Fruit fly (Drosophila melanogaster): ENCODE measurements around the gene Hsc70-3.

Gene Hsc70-3

dm6 chrX:11818047-11818766, 11.3 kb upstream of the Hsc70-3 start:
- TF ChIP-seq pum (GFP tag; optimal IDR thresholded peaks at IDR 0.05), result peak; percentile 95
- TF ChIP-seq ab (GFP tag; optimal IDR thresholded peaks at IDR 0.05), result peak; percentile 75
- TF ChIP-seq CG15479 (GFP tag; optimal IDR thresholded peaks at IDR 0.05), result peak; percentile 46
- no peak for TF ChIP-seq CG1832 (GFP tag; optimal IDR thresholded peaks at IDR 0.05)
- peak; percentile 92 for TF ChIP-seq Aef1 (GFP tag; IDR thresholded peaks at IDR 0.05)
- TF ChIP-seq CG1647 (GFP tag; optimal IDR thresholded peaks at IDR 0.05), result peak; percentile 88
- TF ChIP-seq scrt (GFP tag; optimal IDR thresholded peaks at IDR 0.05), result peak; percentile 86
- TF ChIP-seq unc-4 (GFP tag; IDR thresholded peaks at IDR 0.05; ENCODE audit: partially characterized antibody), result peak; percentile 24; the same call in 1 of the 2 replicates
- peak; percentile 91 for TF ChIP-seq HHEX (GFP tag; optimal IDR thresholded peaks at IDR 0.05)
- TF ChIP-seq insv (GFP tag; optimal IDR thresholded peaks at IDR 0.05), result peak in 1 of 2 experiments; percentile 63
- TF ChIP-seq lmd (GFP tag; IDR thresholded peaks at IDR 0.05), result peak; percentile 93
- peak; percentile 92 for TF ChIP-seq BtbVII (GFP tag; optimal IDR thresholded peaks at IDR 0.05)
- peak; percentile 69 for TF ChIP-seq grn (GFP tag; optimal IDR thresholded peaks at IDR 0.05)
- TF ChIP-seq zfh1 (GFP tag; IDR thresholded peaks at IDR 0.05), result peak; percentile 96
- peak; percentile 95 for TF ChIP-seq gsb-n (tag; optimal IDR thresholded peaks at IDR 0.05)
- TF ChIP-seq tio (GFP tag; optimal IDR thresholded peaks at IDR 0.05), result peak; percentile 89
- no peak for TF ChIP-seq Dref (GFP tag; IDR thresholded peaks at IDR 0.05)
- peak; percentile 93 for TF ChIP-seq pho (GFP tag; optimal IDR thresholded peaks at IDR 0.05)
- TF ChIP-seq Xbp1 (GFP tag; optimal IDR thresholded peaks at IDR 0.05), result peak; percentile 94
- peak; percentile 61 for TF ChIP-seq CG14860 (GFP tag; IDR thresholded peaks at IDR 0.05; ENCODE audit: partially characterized antibody)
- TF ChIP-seq kah (GFP tag; optimal IDR thresholded peaks at IDR 0.05), result peak; percentile 80
- TF ChIP-seq nmo (GFP tag; optimal IDR thresholded peaks at IDR 0.05), result peak; percentile 95
- peak; percentile 98 for TF ChIP-seq Drgx (GFP tag; IDR thresholded peaks at IDR 0.05)
- no peak for TF ChIP-seq crol (GFP tag; IDR thresholded peaks at IDR 0.05)
- peak; percentile 95 for TF ChIP-seq CG13424 (tag; optimal IDR thresholded peaks at IDR 0.05)
- TF ChIP-seq fru (optimal IDR thresholded peaks at IDR 0.05), result no peak
- peak; percentile 84 for TF ChIP-seq Nf-YC (tag; optimal IDR thresholded peaks at IDR 0.05)
- TF ChIP-seq CG11456 (GFP tag; IDR thresholded peaks at IDR 0.05), result peak; percentile 88
- peak; percentile 75 for TF ChIP-seq CG15073 (GFP tag; optimal IDR thresholded peaks at IDR 0.05)
- TF ChIP-seq Sox100B (GFP tag; optimal IDR thresholded peaks at IDR 0.05), result peak; percentile 91
- TF ChIP-seq Adf1 (GFP tag; IDR thresholded peaks at IDR 0.05), result peak; percentile 66
- TF ChIP-seq CoRest (tag; optimal IDR thresholded peaks at IDR 0.05), result peak; percentile 93
- peak; percentile 94 for TF ChIP-seq maf-S (GFP tag; optimal IDR thresholded peaks at IDR 0.05)
- TF ChIP-seq CG7745 (tag; optimal IDR thresholded peaks at IDR 0.05), result peak; percentile 63
- TF ChIP-seq eve (GFP tag; optimal IDR thresholded peaks at IDR 0.05), result peak in 1 of 2 experiments; percentile 98
- TF ChIP-seq CG9609 (GFP tag; optimal IDR thresholded peaks at IDR 0.05), result peak; percentile 95
- peak; percentile 73; the same call in 1 of the 2 replicates for TF ChIP-seq Lim3 (GFP tag; IDR thresholded peaks at IDR 0.05)
- TF ChIP-seq ewg (GFP tag; optimal IDR thresholded peaks at IDR 0.05), result peak; percentile 91
- peak; percentile 93 for TF ChIP-seq H2.0 (GFP tag; IDR thresholded peaks at IDR 0.05)
- TF ChIP-seq repo (GFP tag; optimal IDR thresholded peaks at IDR 0.05), result peak; percentile 94
- TF ChIP-seq CG13775 (GFP tag; optimal IDR thresholded peaks at IDR 0.05), result peak; percentile 91
- peak; percentile 73 for TF ChIP-seq Ravus (GFP tag; IDR thresholded peaks at IDR 0.05)
- TF ChIP-seq gem (tag; optimal IDR thresholded peaks at IDR 0.05), result peak; percentile 97
- TF ChIP-seq sim (GFP tag; IDR thresholded peaks at IDR 0.05), result peak; percentile 88
- 0 out of 3 replicates have a peak, but pooled peaks have one; percentile 19 for TF ChIP-seq CG7963 (GFP tag; IDR thresholded peaks at IDR 0.05; ENCODE audit: partially characterized antibody)
- TF ChIP-seq CG13123 (GFP tag; optimal IDR thresholded peaks at IDR 0.05), result peak; percentile 87
- peak; percentile 97 for TF ChIP-seq Sox102F (GFP tag; optimal IDR thresholded peaks at IDR 0.05)
- peak; percentile 80 for TF ChIP-seq CG13894 (tag; optimal IDR thresholded peaks at IDR 0.05)
- TF ChIP-seq Kr (GFP tag; optimal IDR thresholded peaks at IDR 0.05), result no peak
- peak; percentile 76 for TF ChIP-seq p53 (GFP tag; optimal IDR thresholded peaks at IDR 0.05)
